Fruit fly (Drosophila melanogaster) whole organism, prepupa: ENCODE measurements around the gene car.

Experiments used
- Blimp-1 ChIP-seq: fragments of 200-800 bp; sonication (Bioruptor generic); optimal IDR thresholded peaks from 3 replicates; lab custom pipeline; 2017; ENCODE audit warnings: missing biosample characterization, missing genetic modification characterization, mild to moderate bottlenecking, moderate library complexity, missing genetic modification reagents
- CG10631 ChIP-seq: fragments of 200-800 bp; sonication (Bioruptor generic); optimal IDR thresholded peaks from 2 replicates; lab custom pipeline; 2016; ENCODE audit warnings: missing biosample characterization, missing genetic modification characterization
- CG10669 ChIP-seq: fragments of 200-800 bp; sonication (Bioruptor generic); optimal IDR thresholded peaks from 3 replicates; lab custom pipeline; 2018; ENCODE audit warnings: missing biosample characterization, mild to moderate bottlenecking, missing genetic modification characterization, moderate library complexity
- CG11294 ChIP-seq: fragments of 200-800 bp; sonication (Bioruptor generic); IDR thresholded peaks from 2 replicates; pipeline ENCODE4 v1.3.6; 2022; ENCODE audit warnings: missing biosample characterization, missing genetic modification characterization
- CG11762 ChIP-seq: fragments of 200-800 bp; sonication (Bioruptor generic); optimal IDR thresholded peaks from 3 replicates; lab custom pipeline; 2016; ENCODE audit warnings: missing biosample characterization, missing genetic modification characterization; ENCODE audit not compliant: insufficient read depth
- CG11902 ChIP-seq: fragments of 200-800 bp; sonication (Bioruptor generic); optimal IDR thresholded peaks from 3 replicates; lab custom pipeline; 2016; ENCODE audit warnings: missing biosample characterization, missing genetic modification characterization
- CG15336 ChIP-seq: fragments of 200-800 bp; sonication (Bioruptor generic); IDR thresholded peaks from 2 replicates; pipeline ENCODE4 v1.3.6; 2022; ENCODE audit warnings: missing biosample characterization, missing genetic modification characterization
- CG1621 ChIP-seq: fragments of 200-800 bp; sonication (Bioruptor generic); optimal IDR thresholded peaks from 3 replicates; lab custom pipeline; 2018; ENCODE audit warnings: missing biosample characterization, mild to moderate bottlenecking, missing genetic modification characterization
- CG16779 ChIP-seq: fragments of 200-800 bp; sonication (Bioruptor generic); optimal IDR thresholded peaks from 3 replicates; lab custom pipeline; 2017; ENCODE audit warnings: missing biosample characterization, mild to moderate bottlenecking, missing genetic modification characterization
- CG3032 ChIP-seq: fragments of 200-800 bp; optimal IDR thresholded peaks from 2 replicates; lab custom pipeline; 2019; ENCODE audit warnings: missing biosample characterization, mild to moderate bottlenecking, missing genetic modification characterization, moderate library complexity
- CG32006 ChIP-seq: fragments of 200-800 bp; sonication (Bioruptor generic); optimal IDR thresholded peaks from 3 replicates; lab custom pipeline; 2017; ENCODE audit warnings: missing biosample characterization, mild to moderate bottlenecking, missing genetic modification characterization
- CG3919 ChIP-seq: fragments of 200-800 bp; sonication (Bioruptor generic); optimal IDR thresholded peaks from 3 replicates; lab custom pipeline; 2016; ENCODE audit warnings: missing biosample characterization, missing genetic modification characterization
- CG6163 ChIP-seq: fragments of 200-800 bp; sonication (Bioruptor generic); IDR thresholded peaks from 3 replicates; pipeline ENCODE4 v1.3.6; 2022; ENCODE audit warnings: missing biosample characterization, missing genetic modification characterization
- CG6276 ChIP-seq: fragments of 200-800 bp; sonication (Bioruptor generic); optimal IDR thresholded peaks from 2 replicates; lab custom pipeline; 2017; ENCODE audit warnings: missing biosample characterization, mild to moderate bottlenecking, missing genetic modification characterization
- CG6792 ChIP-seq: fragments of 200-800 bp; sonication (Bioruptor generic); optimal IDR thresholded peaks from 3 replicates; lab custom pipeline; 2016; ENCODE audit warnings: missing biosample characterization, missing genetic modification characterization
- CG6808 ChIP-seq: fragments of 200-800 bp; sonication (Bioruptor generic); optimal IDR thresholded peaks from 3 replicates; lab custom pipeline; 2017; ENCODE audit warnings: missing biosample characterization, missing genetic modification characterization, mild to moderate bottlenecking, moderate library complexity, missing genetic modification reagents
- CG6854 ChIP-seq: fragments of 200-800 bp; sonication (Bioruptor generic); optimal IDR thresholded peaks from 2 replicates; lab custom pipeline; 2017; ENCODE audit warnings: missing biosample characterization, mild to moderate bottlenecking, missing genetic modification characterization
- CG8119 ChIP-seq: fragments of 200-800 bp; sonication (Bioruptor generic); IDR thresholded peaks from 3 replicates; pipeline ENCODE4 v1.3.6; 2022; ENCODE audit warnings: missing biosample characterization, missing genetic modification characterization
- CG8319 ChIP-seq: fragments of 200-800 bp; sonication (Bioruptor generic); optimal IDR thresholded peaks from 3 replicates; lab custom pipeline; 2016; ENCODE audit warnings: missing biosample characterization, missing genetic modification characterization
- CG8632 ChIP-seq: fragments of 200-800 bp; sonication (Bioruptor generic); optimal IDR thresholded peaks from 3 replicates; lab custom pipeline; 2016; ENCODE audit warnings: missing biosample characterization, missing genetic modification characterization
- CG9139 ChIP-seq: fragments of 200-800 bp; sonication (Bioruptor generic); optimal IDR thresholded peaks from 3 replicates; lab custom pipeline; 2017; ENCODE audit warnings: missing biosample characterization, mild to moderate bottlenecking, missing genetic modification characterization
- Eip75B ChIP-seq: fragments of 200-800 bp; sonication (Bioruptor generic); optimal IDR thresholded peaks from 3 replicates; lab custom pipeline; 2016; ENCODE audit warnings: missing biosample characterization, missing genetic modification characterization
- Eip78C ChIP-seq: fragments of 200-800 bp; sonication (Bioruptor generic); peaks from one replicate; lab custom pipeline; 2016; ENCODE audit warnings: missing biosample characterization, missing genetic modification characterization
- Eip93F ChIP-seq: fragments of 200-800 bp; sonication (Bioruptor generic); optimal IDR thresholded peaks from 2 replicates; lab custom pipeline; 2016; ENCODE audit warnings: missing biosample characterization, mild to moderate bottlenecking, missing genetic modification characterization
- Ets96B ChIP-seq: fragments of 200-800 bp; optimal IDR thresholded peaks from 2 replicates; lab custom pipeline; 2019; ENCODE audit warnings: missing biosample characterization, mild to moderate bottlenecking, missing genetic modification characterization, moderate library complexity
- Gug ChIP-seq: fragments of 200-800 bp; sonication (Bioruptor generic); IDR thresholded peaks from 2 replicates; pipeline ENCODE4 v1.3.6; 2022; ENCODE audit warnings: missing biosample characterization, missing genetic modification characterization
- Hr38 ChIP-seq: sonication (Bioruptor generic); optimal IDR thresholded peaks from 2 replicates; lab custom pipeline; 2016; ENCODE audit warnings: missing biosample characterization, missing genetic modification characterization
- Met ChIP-seq: fragments of 200-800 bp; sonication (Bioruptor generic); optimal IDR thresholded peaks from 3 replicates; lab custom pipeline; 2016; ENCODE audit warnings: missing biosample characterization, missing genetic modification characterization
- Smox ChIP-seq: fragments of 200-800 bp; sonication (Bioruptor generic); optimal IDR thresholded peaks from 3 replicates; lab custom pipeline; 2016; ENCODE audit warnings: missing biosample characterization, missing genetic modification characterization
- Sox102F ChIP-seq: fragments of 200-800 bp; sonication (Bioruptor generic); optimal IDR thresholded peaks from 2 replicates; lab custom pipeline; 2016; ENCODE audit warnings: missing biosample characterization, mild to moderate bottlenecking, missing genetic modification characterization
- Sox14 ChIP-seq: fragments of 200-800 bp; sonication (Bioruptor generic); optimal IDR thresholded peaks from 3 replicates; lab custom pipeline; 2016; ENCODE audit warnings: missing biosample characterization, missing genetic modification characterization
- achi ChIP-seq: fragments of 200-800 bp; sonication (Bioruptor generic); optimal IDR thresholded peaks from 3 replicates; lab custom pipeline; 2016; ENCODE audit warnings: missing biosample characterization, missing genetic modification characterization
- cyc ChIP-seq: fragments of 200-800 bp; sonication (Bioruptor generic); optimal IDR thresholded peaks from 3 replicates; lab custom pipeline; 2016; ENCODE audit warnings: missing biosample characterization, missing genetic modification characterization
- dac ChIP-seq: fragments of 200-800 bp; sonication (Bioruptor generic); optimal IDR thresholded peaks from 2 replicates; lab custom pipeline; 2017; ENCODE audit warnings: missing biosample characterization, mild to moderate bottlenecking, missing genetic modification characterization
- eg ChIP-seq: fragments of 200-800 bp; sonication (Bioruptor generic); IDR thresholded peaks from 3 replicates; pipeline ENCODE4 v1.3.6; 2022; ENCODE audit warnings: missing biosample characterization, missing genetic modification characterization
- esn ChIP-seq: fragments of 200-800 bp; sonication (Bioruptor generic); optimal IDR thresholded peaks from 2 replicates; lab custom pipeline; 2016; ENCODE audit warnings: missing biosample characterization, mild to moderate bottlenecking, missing genetic modification characterization, moderate library complexity
- fd59A ChIP-seq: fragments of 200-800 bp; sonication (Bioruptor generic); optimal IDR thresholded peaks from 2 replicates; lab custom pipeline; 2017; ENCODE audit warnings: missing biosample characterization, mild to moderate bottlenecking, missing genetic modification characterization, missing genetic modification reagents
- fd85E ChIP-seq: fragments of 200-800 bp; sonication (Bioruptor generic); optimal IDR thresholded peaks from 3 replicates; lab custom pipeline; 2016; ENCODE audit warnings: missing biosample characterization, missing genetic modification characterization
- fkh ChIP-seq: fragments of 200-800 bp; sonication (Bioruptor generic); optimal IDR thresholded peaks from 3 replicates; lab custom pipeline; 2017; ENCODE audit warnings: missing biosample characterization, mild to moderate bottlenecking, missing genetic modification characterization, moderate library complexity
- lz ChIP-seq: fragments of 200-800 bp; sonication (Bioruptor generic); optimal IDR thresholded peaks from 3 replicates; lab custom pipeline; 2016; ENCODE audit warnings: missing biosample characterization, missing genetic modification characterization
- pdm3 ChIP-seq: fragments of 200-800 bp; sonication (Bioruptor generic); optimal IDR thresholded peaks from 3 replicates; lab custom pipeline; 2016; ENCODE audit warnings: missing biosample characterization, missing genetic modification characterization
- salr ChIP-seq, 2 experiments: fragments of 200-800 bp; sonication (Bioruptor generic); optimal IDR thresholded peaks; 3 replicates each; lab custom pipeline; 2016 to 2018; ENCODE audit warnings: missing biosample characterization in 2 of 2, missing genetic modification characterization in 2 of 2, mild to moderate bottlenecking in 1 of 2
- spab ChIP-seq: fragments of 200-800 bp; sonication (Bioruptor generic); optimal IDR thresholded peaks from 2 replicates; lab custom pipeline; 2017; ENCODE audit warnings: missing biosample characterization, mild to moderate bottlenecking, missing genetic modification characterization, missing genetic modification reagents
- ss ChIP-seq, 2 experiments: fragments of 200-800 bp; sonication (Bioruptor generic); optimal IDR thresholded peaks; 2 replicates in 1 of 2; 3 replicates in 1 of 2; lab custom pipeline; 2017 to 2018; ENCODE audit warnings: mild to moderate bottlenecking in 2 of 2, missing biosample characterization in 2 of 2, missing genetic modification characterization in 2 of 2, moderate library complexity in 1 of 2
- svp ChIP-seq: fragments of 200-800 bp; sonication (Bioruptor generic); peaks from one replicate; lab custom pipeline; 2016; ENCODE audit warnings: missing biosample characterization, missing genetic modification characterization
- topi ChIP-seq: fragments of 200-800 bp; sonication (Bioruptor generic); optimal IDR thresholded peaks from 3 replicates; lab custom pipeline; 2016; ENCODE audit warnings: missing biosample characterization, missing genetic modification characterization
- vri ChIP-seq: fragments of 200-800 bp; sonication (Bioruptor generic); optimal IDR thresholded peaks from 3 replicates; lab custom pipeline; 2016; ENCODE audit warnings: missing biosample characterization, mild to moderate bottlenecking, missing genetic modification characterization

car gene

DNA sequence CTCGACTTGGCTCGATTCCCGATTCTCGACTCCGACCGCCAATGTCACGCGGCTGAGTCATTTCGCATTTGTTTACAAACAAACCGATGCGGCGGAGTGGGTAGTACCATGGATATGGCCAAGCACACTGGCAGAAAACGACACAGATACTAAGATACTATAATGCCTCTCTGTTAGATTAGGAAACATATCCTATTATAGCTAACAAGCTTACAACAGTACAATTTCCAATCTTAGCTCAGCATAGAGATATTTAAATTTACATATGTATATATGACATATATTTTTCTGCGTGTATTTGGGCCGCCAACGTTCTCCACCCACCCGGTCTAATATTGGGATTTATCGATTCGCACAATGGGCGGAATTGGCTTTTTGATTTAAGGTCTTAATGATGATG lies 38.1 kb downstream of the car start (continued):
- TF ChIP-seq CG1621 (tag; lab: Kevin White, UChicago): peak; percentile 27
- peak; percentile 54 for TF ChIP-seq CG8319
- TF ChIP-seq esn (GFP tag; lab: Kevin White, UChicago): peak; percentile 64
- peak; percentile 57 for TF ChIP-seq CG16779 (tag; lab: Kevin White, UChicago)
- TF ChIP-seq Met (GFP tag; lab: Kevin White, UChicago): peak; percentile 75
- peak; percentile 83 for TF ChIP-seq CG32006 (GFP tag; lab: Kevin White, UChicago)
- peak; percentile 61 for TF ChIP-seq CG6276 (GFP tag; lab: Kevin White, UChicago)
- TF ChIP-seq CG11294 (GFP tag; lab: Robert Waterston, UW): peak; percentile 73
- peak; percentile 65 for TF ChIP-seq CG6792 (GFP tag; lab: Kevin White, UChicago)
- TF ChIP-seq Eip93F (GFP tag; lab: Kevin White, UChicago): peak; percentile 12
- peak; percentile 83 for TF ChIP-seq topi (GFP tag; lab: Kevin White, UChicago)
- peak; percentile 58 for TF ChIP-seq CG11902 (GFP tag; lab: Kevin White, UChicago)
- peak; percentile 37 for TF ChIP-seq Sox102F
- no peak for TF ChIP-seq CG6854 (GFP tag; lab: Kevin White, UChicago)
- peak; percentile 84 for TF ChIP-seq CG3919 (GFP tag; lab: Kevin White, UChicago)
- peak; percentile 21 for TF ChIP-seq CG8632
- peak; percentile 54 for TF ChIP-seq CG6808 (GFP tag; lab: Kevin White, UChicago)
- TF ChIP-seq pdm3 (GFP tag; lab: Kevin White, UChicago): peak; percentile 66
- TF ChIP-seq dac: peak; percentile 23
- TF ChIP-seq CG9139 (GFP tag; lab: Kevin White, UChicago): no peak
- TF ChIP-seq vri (GFP tag; lab: Kevin White, UChicago): peak; percentile 39
- TF ChIP-seq svp (GFP tag; lab: Kevin White, UChicago): peak; percentile 74
- peak; percentile 68 for TF ChIP-seq CG3032
- peak; percentile 8 for TF ChIP-seq Blimp-1 (GFP tag; lab: Kevin White, UChicago)
- TF ChIP-seq spab (GFP tag; lab: Kevin White, UChicago): peak; percentile 54
- peak; percentile 40 for TF ChIP-seq CG11762 (GFP tag; lab: Kevin White, UChicago)
- peak; percentile 55 for TF ChIP-seq fd59A
- TF ChIP-seq Gug: peak; percentile 76
- TF ChIP-seq Eip75B (GFP tag; lab: Kevin White, UChicago): peak; percentile 80
- TF ChIP-seq fkh (GFP tag; lab: Kevin White, UChicago): peak; percentile 25
- TF ChIP-seq achi (GFP tag; lab: Kevin White, UChicago): peak; percentile 74
- peak; percentile 86 for TF ChIP-seq CG15336 (GFP tag; lab: Robert Waterston, UW)
- peak; percentile 61 for TF ChIP-seq CG10669 (GFP tag; lab: Kevin White, UChicago)
- peak; percentile 39 for TF ChIP-seq Smox (GFP tag; lab: Kevin White, UChicago)

dm6 chrX:19604997-19605396 lies 39.2 kb downstream of the car start, which contains the start of gene CG14207:
CG14207 (plus strand) TSS chrX:19605199.
- TF ChIP-seq Hr38 (GFP tag; lab: Kevin White, UChicago): no peak
- no peak for TF ChIP-seq fd85E
- peak; percentile 0 for TF ChIP-seq CG3032
- TF ChIP-seq CG10631 (GFP tag; lab: Kevin White, UChicago): no peak
- no peak for TF ChIP-seq cyc (GFP tag; lab: Kevin White, UChicago)
- TF ChIP-seq eg (GFP tag; lab: Robert Waterston, UW): peak; percentile 28; the same call in 1 of the 3 replicates
- TF ChIP-seq salr (GFP tag; optimal IDR thresholded peaks at IDR 0.05; lab: Kevin White, UChicago): no peak
- TF ChIP-seq CG8632: no peak
- TF ChIP-seq Met (GFP tag; lab: Kevin White, UChicago): peak; percentile 3
- TF ChIP-seq Eip78C (GFP tag; lab: Kevin White, UChicago): peak; percentile 66
- no peak for TF ChIP-seq CG32006 (GFP tag; lab: Kevin White, UChicago)
- peak; percentile 2 for TF ChIP-seq CG3919 (GFP tag; lab: Kevin White, UChicago)
- TF ChIP-seq CG6808 (GFP tag; lab: Kevin White, UChicago): peak; percentile 31
- TF ChIP-seq CG8119 (GFP tag; lab: Robert Waterston, UW): no peak
- peak; percentile 50 for TF ChIP-seq vri (GFP tag; lab: Kevin White, UChicago)
- peak; percentile 34 for TF ChIP-seq Sox14
- peak; percentile 2 to 10 for TF ChIP-seq ss (GFP tag; optimal IDR thresholded peaks at IDR 0.05; lab: Kevin White, UChicago)
- TF ChIP-seq esn (GFP tag; lab: Kevin White, UChicago): peak; percentile 19
- no peak for TF ChIP-seq Ets96B (tag; lab: Kevin White, UChicago)
- TF ChIP-seq Sox102F: peak; percentile 11
- peak; percentile 29 for TF ChIP-seq CG16779 (tag; lab: Kevin White, UChicago)
- TF ChIP-seq lz (GFP tag; lab: Kevin White, UChicago): no peak
- TF ChIP-seq CG6163 (GFP tag; lab: Robert Waterston, UW): peak; percentile 47; the same call in 1 of the 3 replicates
